Fruit fly (Drosophila melanogaster) whole organism, embryonic: ENCODE measurements around the gene Gem2.

Experiments
- Blimp-1 ChIP-seq: fragments of 200-800 bp; sonication (Bioruptor generic); optimal IDR thresholded peaks from 3 replicates; lab custom pipeline; 2018; ENCODE audit warnings: missing biosample characterization, missing genetic modification characterization, mild to moderate bottlenecking, moderate library complexity, missing genetic modification reagents
- CG10209 ChIP-seq: fragments of 200-800 bp; sonication (Bioruptor generic); optimal IDR thresholded peaks from 3 replicates; lab custom pipeline; 2017; ENCODE audit warnings: missing biosample characterization, mild to moderate bottlenecking, missing genetic modification characterization, missing genetic modification reagents
- CG10274 ChIP-seq: fragments of 200-800 bp; sonication (Bioruptor generic); optimal IDR thresholded peaks from 3 replicates; lab custom pipeline; 2017; ENCODE audit warnings: missing biosample characterization, mild to moderate bottlenecking, missing genetic modification characterization
- CG10366 ChIP-seq: fragments of 200-800 bp; sonication (Bioruptor generic); IDR thresholded peaks from 2 replicates; pipeline ENCODE4 v1.3.6; 2022; ENCODE audit warnings: missing biosample characterization, missing genetic modification characterization
- CG11247 ChIP-seq: fragments of 200-800 bp; sonication (Bioruptor generic); IDR thresholded peaks from 2 replicates; pipeline ENCODE4 v1.3.6; 2022; ENCODE audit warnings: missing biosample characterization, missing genetic modification characterization
- CG11560 ChIP-seq: fragments of 200-800 bp; sonication (Bioruptor generic); IDR thresholded peaks from 3 replicates; pipeline ENCODE4 v1.3.6; 2022; ENCODE audit warnings: missing biosample characterization, missing genetic modification characterization
- CG12155 ChIP-seq: fragments of 200-800 bp; sonication (Bioruptor generic); optimal IDR thresholded peaks from 3 replicates; lab custom pipeline; 2016; ENCODE audit warnings: missing biosample characterization, missing genetic modification characterization
- CG15514 ChIP-seq: fragments of 200-800 bp; sonication (Bioruptor generic); optimal IDR thresholded peaks from 3 replicates; lab custom pipeline; 2017; ENCODE audit warnings: missing biosample characterization, missing genetic modification characterization, mild to moderate bottlenecking, moderate library complexity, missing genetic modification reagents
- CG16863 ChIP-seq: fragments of 200-800 bp; sonication (Bioruptor generic); optimal IDR thresholded peaks from 3 replicates; lab custom pipeline; 2016; ENCODE audit warnings: missing biosample characterization, missing genetic modification characterization
- CG17328 ChIP-seq: fragments of 200-800 bp; sonication (Bioruptor generic); IDR thresholded peaks from 2 replicates; pipeline ENCODE4 v1.3.6; 2022; ENCODE audit warnings: missing biosample characterization, missing genetic modification characterization
- CG17612 ChIP-seq: fragments of 200-800 bp; sonication (Bioruptor generic); IDR thresholded peaks from 2 replicates; pipeline ENCODE4 v1.3.6; 2022; ENCODE audit warnings: missing biosample characterization, missing genetic modification characterization
- CG17829 ChIP-seq: fragments of 200-800 bp; optimal IDR thresholded peaks from 2 replicates; lab custom pipeline; 2019; ENCODE audit warnings: missing biosample characterization, mild to moderate bottlenecking, missing genetic modification characterization, moderate library complexity
- CG18764 ChIP-seq: fragments of 200-800 bp; sonication (Bioruptor generic); optimal IDR thresholded peaks from 3 replicates; lab custom pipeline; 2016; ENCODE audit warnings: missing biosample characterization, missing genetic modification characterization
- CG3838 ChIP-seq: fragments of 200-800 bp; sonication (Bioruptor generic); optimal IDR thresholded peaks from 3 replicates; lab custom pipeline; 2016; ENCODE audit warnings: missing biosample characterization, missing genetic modification characterization
- CG4328 ChIP-seq: fragments of 200-800 bp; sonication (Bioruptor generic); optimal IDR thresholded peaks from 3 replicates; lab custom pipeline; 2017; ENCODE audit warnings: missing biosample characterization, missing genetic modification reagents, missing genetic modification characterization
- CG4617 ChIP-seq: fragments of 200-800 bp; sonication (Bioruptor generic); optimal IDR thresholded peaks from 3 replicates; lab custom pipeline; 2016; ENCODE audit warnings: missing biosample characterization, missing genetic modification characterization, borderline replicate concordance
- CG6254 ChIP-seq: fragments of 200-800 bp; sonication (Bioruptor generic); optimal IDR thresholded peaks from 3 replicates; lab custom pipeline; 2017; ENCODE audit warnings: mild to moderate bottlenecking, missing biosample characterization, missing genetic modification reagents, missing genetic modification characterization
- CG6791 ChIP-seq: fragments of 200-800 bp; sonication (Bioruptor generic); IDR thresholded peaks from 3 replicates; pipeline ENCODE4 v1.3.6; 2022; ENCODE audit warnings: missing biosample characterization, missing genetic modification characterization; ENCODE audit not compliant: partially characterized antibody
- CG7963 ChIP-seq: fragments of 200-800 bp; sonication (Bioruptor generic); IDR thresholded peaks from 3 replicates; pipeline ENCODE4 v1.3.6; 2022; ENCODE audit warnings: missing biosample characterization, missing genetic modification characterization; ENCODE audit not compliant: partially characterized antibody
- CG8359 ChIP-seq: fragments of 200-800 bp; sonication (Bioruptor generic); optimal IDR thresholded peaks from 2 replicates; lab custom pipeline; 2017; ENCODE audit warnings: missing biosample characterization, mild to moderate bottlenecking, missing genetic modification characterization, borderline replicate concordance
- CG8765 ChIP-seq: fragments of 200-800 bp; sonication (Bioruptor generic); IDR thresholded peaks from 2 replicates; pipeline ENCODE4 v1.3.6; 2022; ENCODE audit warnings: missing biosample characterization, missing genetic modification characterization
- CG9609 ChIP-seq: fragments of 200-800 bp; sonication (Bioruptor generic); optimal IDR thresholded peaks from 3 replicates; lab custom pipeline; 2016; ENCODE audit warnings: missing biosample characterization, missing genetic modification characterization
- CG9932 ChIP-seq: fragments of 200-800 bp; sonication (Bioruptor generic); IDR thresholded peaks from 2 replicates; pipeline ENCODE4 v1.3.6; 2022; ENCODE audit warnings: missing biosample characterization, missing genetic modification characterization
- CkIIα-i1 ChIP-seq: fragments of 200-800 bp; sonication (Bioruptor generic); IDR thresholded peaks from 2 replicates; pipeline ENCODE4 v1.3.6; 2022; ENCODE audit warnings: missing biosample characterization, missing genetic modification characterization
- D19B ChIP-seq: fragments of 200-800 bp; sonication (Bioruptor generic); optimal IDR thresholded peaks from 2 replicates; lab custom pipeline; 2017; ENCODE audit warnings: missing biosample characterization, mild to moderate bottlenecking, missing genetic modification characterization
- Fer3 ChIP-seq: fragments of 200-800 bp; sonication (Bioruptor generic); optimal IDR thresholded peaks from 2 replicates; lab custom pipeline; 2018; ENCODE audit warnings: missing biosample characterization, mild to moderate bottlenecking, missing genetic modification characterization, moderate library complexity
- Hand ChIP-seq: fragments of 200-800 bp; sonication (Bioruptor generic); optimal IDR thresholded peaks from 2 replicates; lab custom pipeline; 2017; ENCODE audit warnings: mild to moderate bottlenecking, missing biosample characterization, missing genetic modification reagents, missing genetic modification characterization
- Hey ChIP-seq: fragments of 200-800 bp; sonication (Bioruptor generic); optimal IDR thresholded peaks from 3 replicates; lab custom pipeline; 2018; ENCODE audit warnings: missing biosample characterization, mild to moderate bottlenecking, missing genetic modification characterization
- Hmx ChIP-seq: fragments of 200-800 bp; sonication (Bioruptor generic); optimal IDR thresholded peaks from 2 replicates; lab custom pipeline; 2016; ENCODE audit warnings: missing biosample characterization, missing genetic modification characterization
- Hr51 ChIP-seq, 2 experiments: fragments of 200-800 bp; sonication (Bioruptor generic); optimal IDR thresholded peaks; 2 replicates in 1 of 2; 3 replicates in 1 of 2; lab custom pipeline; 2016 to 2018; ENCODE audit warnings: missing biosample characterization in 2 of 2, missing genetic modification characterization in 2 of 2, mild to moderate bottlenecking in 1 of 2, moderate library complexity in 1 of 2
- Neu2 ChIP-seq: fragments of 200-800 bp; sonication (Bioruptor generic); optimal IDR thresholded peaks from 3 replicates; lab custom pipeline; 2016; ENCODE audit warnings: missing biosample characterization, missing genetic modification characterization, borderline replicate concordance
- Opbp ChIP-seq: fragments of 200-800 bp; sonication (Bioruptor generic); IDR thresholded peaks from 3 replicates; pipeline ENCODE4 v1.3.6; 2022; ENCODE audit warnings: missing biosample characterization, missing genetic modification characterization; ENCODE audit not compliant: partially characterized antibody
- Rfx ChIP-seq: fragments of 200-800 bp; sonication (Bioruptor generic); IDR thresholded peaks from 2 replicates; pipeline ENCODE4 v1.3.6; 2022; ENCODE audit warnings: missing biosample characterization, missing genetic modification characterization
- Rx ChIP-seq: fragments of 200-800 bp; sonication (Bioruptor generic); IDR thresholded peaks from 2 replicates; pipeline ENCODE4 v1.3.6; 2022; ENCODE audit warnings: missing biosample characterization, missing genetic modification characterization
- Sry-δ ChIP-seq: fragments of 200-800 bp; sonication (Bioruptor generic); optimal IDR thresholded peaks from 2 replicates; lab custom pipeline; 2016; ENCODE audit warnings: missing biosample characterization, missing genetic modification characterization
- Vsx1 ChIP-seq: fragments of 200-800 bp; sonication (Bioruptor generic); optimal IDR thresholded peaks from 2 replicates; lab custom pipeline; 2017; ENCODE audit warnings: missing biosample characterization, mild to moderate bottlenecking, missing genetic modification characterization, missing genetic modification reagents
- ab ChIP-seq: fragments of 200-800 bp; sonication (Bioruptor generic); optimal IDR thresholded peaks from 2 replicates; lab custom pipeline; 2016; ENCODE audit warnings: missing biosample characterization, missing genetic modification characterization
- br ChIP-seq: fragments of >200 bp; optimal IDR thresholded peaks from 2 replicates; lab custom pipeline; 2017
- grau ChIP-seq: fragments of 200-800 bp; optimal IDR thresholded peaks from 3 replicates; lab custom pipeline; 2019; ENCODE audit warnings: missing biosample characterization, mild to moderate bottlenecking, missing genetic modification characterization, moderate library complexity
- kay ChIP-seq: fragments of 200-800 bp; sonication (Bioruptor generic); optimal IDR thresholded peaks from 2 replicates; lab custom pipeline; 2016; ENCODE audit warnings: missing biosample characterization, missing genetic modification characterization
- lov ChIP-seq, 2 experiments: fragments of 200-800 bp in 1 of 2; fragments of >200 bp in 1 of 2; sonication (Bioruptor generic) in 1 of 2; IDR thresholded peaks in 1 of 2; optimal IDR thresholded peaks in 1 of 2; 2 replicates in 1 of 2; 3 replicates in 1 of 2; pipeline versions ENCODE4 v1.3.6 to Lab custom; 2017 to 2022; ENCODE audit warnings: missing biosample characterization in 1 of 2, missing genetic modification characterization in 1 of 2
- psq ChIP-seq: fragments of 200-800 bp; sonication (Bioruptor generic); optimal IDR thresholded peaks from 2 replicates; lab custom pipeline; 2017; ENCODE audit warnings: missing biosample characterization, missing genetic modification characterization
- pzg ChIP-seq: fragments of 200-800 bp; sonication (Bioruptor generic); optimal IDR thresholded peaks from 3 replicates; lab custom pipeline; 2018; ENCODE audit warnings: missing biosample characterization, mild to moderate bottlenecking, missing genetic modification characterization, moderate library complexity
- run ChIP-seq: fragments of 200-800 bp; sonication (Bioruptor generic); optimal IDR thresholded peaks from 3 replicates; lab custom pipeline; 2018; ENCODE audit warnings: missing biosample characterization, mild to moderate bottlenecking, missing genetic modification characterization
- shn ChIP-seq: fragments of 200-800 bp; sonication (Bioruptor generic); optimal IDR thresholded peaks from 3 replicates; lab custom pipeline; 2016; ENCODE audit warnings: missing biosample characterization, missing genetic modification characterization
- tin ChIP-seq: fragments of 200-800 bp; sonication (Bioruptor generic); optimal IDR thresholded peaks from 3 replicates; lab custom pipeline; 2016; ENCODE audit warnings: missing biosample characterization, missing genetic modification characterization
- vfl ChIP-seq: fragments of 200-800 bp; sonication (Bioruptor generic); optimal IDR thresholded peaks from 2 replicates; lab custom pipeline; 2016; ENCODE audit warnings: missing biosample characterization, missing genetic modification characterization
- zen2 ChIP-seq: fragments of 200-800 bp; sonication (Bioruptor generic); IDR thresholded peaks from 3 replicates; pipeline ENCODE4 v1.3.6; 2022; ENCODE audit warnings: missing biosample characterization, missing genetic modification characterization; ENCODE audit not compliant: partially characterized antibody

Gem2 gene

dm6 chr3L:19086364-19087200 is 13.6 kb downstream of the Gem2 start, which contains the start of gene Mkp3 (continued):
- peak; percentile 82 for TF ChIP-seq D19B (GFP tag; lab: Kevin White, UChicago)
- TF ChIP-seq CkIIα-i1 (GFP tag; lab: Robert Waterston, UW): peak; percentile 52; the same call in 1 of the 2 replicates
- TF ChIP-seq CG9609: peak; percentile 19
- peak; percentile 85 for TF ChIP-seq CG10366 (GFP tag; lab: Robert Waterston, UW)
- TF ChIP-seq br (lab: Kevin White, UChicago): no peak
- no peak for TF ChIP-seq lov (optimal IDR thresholded peaks at IDR 0.05; lab: Kevin White, UChicago)
- peak; percentile 77; the same call in 1 of the 3 replicates for TF ChIP-seq lov (GFP tag; IDR thresholded peaks at IDR 0.05; lab: Robert Waterston, UW)
- TF ChIP-seq CG16863: no peak
- peak; percentile 48 for TF ChIP-seq tin (GFP tag; lab: Kevin White, UChicago)
- TF ChIP-seq CG8359: peak; percentile 49
- TF ChIP-seq CG6254: peak; percentile 79
- peak; percentile 95 for TF ChIP-seq Hand (GFP tag; lab: Kevin White, UChicago)
- no peak for TF ChIP-seq CG6791 (GFP tag; lab: Robert Waterston, UW)
- TF ChIP-seq CG11247 (GFP tag; lab: Robert Waterston, UW): peak; percentile 82
- peak; percentile 77; the same call in 1 of the 2 replicates for TF ChIP-seq CG8765 (GFP tag; lab: Robert Waterston, UW)
- peak; percentile 82 for TF ChIP-seq Blimp-1 (GFP tag; lab: Kevin White, UChicago)
- peak; percentile 11 for TF ChIP-seq vfl
- TF ChIP-seq CG4617: peak; percentile 6
- peak; percentile 72 for TF ChIP-seq CG12155 (GFP tag; lab: Kevin White, UChicago)
- peak; percentile 80 for TF ChIP-seq CG17328 (GFP tag; lab: Robert Waterston, UW)
- peak; percentile 77 for TF ChIP-seq CG11560 (tag; lab: Robert Waterston, UW)
- TF ChIP-seq CG4328: peak; percentile 86
- no peak for TF ChIP-seq zen2 (GFP tag; lab: Robert Waterston, UW)
- TF ChIP-seq CG7963 (GFP tag; lab: Robert Waterston, UW): no peak
- TF ChIP-seq psq: peak; percentile 48
- peak; percentile 93 for TF ChIP-seq grau (tag; lab: Kevin White, UChicago)
- TF ChIP-seq run (tag; lab: Kevin White, UChicago): peak; percentile 83
- peak; percentile 6 for TF ChIP-seq pzg (GFP tag; lab: Kevin White, UChicago)
- peak; percentile 91 for TF ChIP-seq CG17829 (tag; lab: Kevin White, UChicago)
- TF ChIP-seq ab (GFP tag; lab: Kevin White, UChicago): no peak
- peak; percentile 92 for TF ChIP-seq Rfx (GFP tag; lab: Robert Waterston, UW)
- TF ChIP-seq Neu2: no peak
- peak; percentile 72 for TF ChIP-seq CG18764 (GFP tag; lab: Kevin White, UChicago)
- TF ChIP-seq Sry-δ (GFP tag; lab: Kevin White, UChicago): no peak
- peak; percentile 71 for TF ChIP-seq CG10274 (GFP tag; lab: Kevin White, UChicago)
- TF ChIP-seq CG10209 (GFP tag; lab: Kevin White, UChicago): peak; percentile 87
- TF ChIP-seq Vsx1 (GFP tag; lab: Kevin White, UChicago): peak; percentile 83
- no peak for TF ChIP-seq shn (GFP tag; lab: Kevin White, UChicago)
- peak; percentile 66 for TF ChIP-seq Rx (GFP tag; lab: Robert Waterston, UW)
- TF ChIP-seq Hey (tag; lab: Kevin White, UChicago): no peak
- TF ChIP-seq Opbp: no peak
- peak; percentile 84 for TF ChIP-seq CG15514
- peak; percentile 65 for TF ChIP-seq CG17612 (GFP tag; lab: Robert Waterston, UW)
- peak; percentile 35 to 95 for TF ChIP-seq Hr51 (GFP tag; optimal IDR thresholded peaks at IDR 0.05; lab: Kevin White, UChicago)
- no peak for TF ChIP-seq CG3838 (GFP tag; lab: Kevin White, UChicago)
- TF ChIP-seq CG9932 (GFP tag; lab: Robert Waterston, UW): peak; percentile 89
- TF ChIP-seq Hmx (GFP tag; lab: Kevin White, UChicago): no peak
- peak; percentile 36 for TF ChIP-seq kay (GFP tag; lab: Kevin White, UChicago)
- peak; percentile 90 for TF ChIP-seq Fer3
